Worm (Caenorhabditis elegans) whole organism, late embryonic: ENCODE results near the gene Y97E10AR.6.

ENCODE experiments used
- ceh-30 ChIP-seq: fragments of 150-350 bp; optimal IDR thresholded peaks from 2 replicates; lab custom pipeline; 2014; ENCODE audit warnings: missing biosample characterization, missing genetic modification characterization
- ceh-9 ChIP-seq: sonication (generic microtip); optimal IDR thresholded peaks from 2 replicates; lab custom pipeline; 2016; ENCODE audit warnings: mild to moderate bottlenecking, missing genetic modification characterization, inconsistent platforms, missing compliant biosample characterization
- dve-1 ChIP-seq: sonication (generic microtip); optimal IDR thresholded peaks from 2 replicates; lab custom pipeline; 2017; ENCODE audit warnings: antibody characterized with exemption, mild to moderate bottlenecking, missing genetic modification characterization, missing compliant biosample characterization
- ets-4 ChIP-seq: sonication (generic microtip); optimal IDR thresholded peaks from 2 replicates; lab custom pipeline; 2016; ENCODE audit warnings: missing genetic modification characterization, missing compliant biosample characterization
- gmeb-2 ChIP-seq: sonication (generic microtip); optimal IDR thresholded peaks from 2 replicates; lab custom pipeline; 2016; ENCODE audit warnings: missing genetic modification characterization, inconsistent platforms, missing compliant biosample characterization
- nhr-11 ChIP-seq: fragments of 150-350 bp; optimal IDR thresholded peaks from 2 replicates; lab custom pipeline; 2014; ENCODE audit warnings: missing biosample characterization, missing genetic modification characterization
- nhr-232 ChIP-seq: sonication (generic microtip); optimal IDR thresholded peaks from 2 replicates; lab custom pipeline; 2016; ENCODE audit warnings: missing genetic modification characterization, missing compliant biosample characterization
- pha-4 ChIP-seq: fragments of 150-350 bp; optimal IDR thresholded peaks from 2 replicates; lab custom pipeline; 2018; ENCODE audit warnings: missing biosample characterization, missing genetic modification reagents, missing genetic modification characterization
- pqm-1 ChIP-seq: sonication (generic microtip); optimal IDR thresholded peaks from 2 replicates; lab custom pipeline; 2016; ENCODE audit warnings: missing genetic modification characterization, missing compliant biosample characterization
- ttx-3 ChIP-seq: sonication (generic microtip); optimal IDR thresholded peaks from 2 replicates; lab custom pipeline; 2016; ENCODE audit warnings: missing genetic modification reagents, missing genetic modification characterization, missing compliant biosample characterization
- unc-86 ChIP-seq: sonication (generic microtip); optimal IDR thresholded peaks from 2 replicates; lab custom pipeline; 2016; ENCODE audit warnings: missing genetic modification characterization, missing compliant biosample characterization

DNA sequence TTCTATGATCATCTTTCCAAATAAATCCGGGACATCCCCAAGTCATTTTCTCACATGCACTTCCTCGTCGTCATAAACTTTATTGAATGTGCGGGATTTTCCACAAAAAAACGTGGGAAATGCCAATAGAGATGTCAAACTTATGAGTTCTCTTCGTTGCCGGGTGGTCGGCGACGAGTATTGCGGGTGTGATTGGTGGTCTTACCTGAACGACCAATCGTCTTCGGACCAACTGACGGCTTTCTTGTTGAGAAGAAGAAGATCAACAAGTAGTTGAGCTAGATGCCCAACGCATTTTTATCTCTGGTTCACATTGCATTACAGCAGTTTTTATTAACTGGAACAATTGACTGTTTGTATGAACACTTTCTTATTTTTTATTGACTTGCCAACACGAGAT is 18.6 kb downstream of the Y97E10AR.6 start:
- TF ChIP-seq pha-4 (tag; lab: Kevin White, UChicago): no peak
- TF ChIP-seq ets-4 (tag; lab: Kevin White, UChicago): no peak
- TF ChIP-seq pqm-1 (tag; lab: Kevin White, UChicago): no peak
- no peak for TF ChIP-seq gmeb-2 (tag; lab: Kevin White, UChicago)
- TF ChIP-seq nhr-11 (tag; lab: Kevin White, UChicago): no peak
- TF ChIP-seq ceh-30: no peak
- TF ChIP-seq dve-1: no peak
- TF ChIP-seq nhr-232 (tag; lab: Kevin White, UChicago): no peak
- no peak for TF ChIP-seq ttx-3 (tag; lab: Kevin White, UChicago)
- TF ChIP-seq ceh-9 (tag; lab: Kevin White, UChicago): no peak
- no peak for TF ChIP-seq unc-86
